Fruit fly (Drosophila melanogaster) whole organism, embryonic: ENCODE data around the gene Sec15.

Source experiments
- Bgb ChIP-seq: fragments of 200-800 bp; sonication (Bioruptor generic); IDR thresholded peaks from 2 replicates; pipeline ENCODE4 v1.3.6; 2022; ENCODE audit warnings: missing biosample characterization, missing genetic modification characterization; ENCODE audit not compliant: partially characterized antibody
- Blimp-1 ChIP-seq: fragments of 200-800 bp; sonication (Bioruptor generic); optimal IDR thresholded peaks from 3 replicates; lab custom pipeline; 2018; ENCODE audit warnings: missing biosample characterization, missing genetic modification characterization, mild to moderate bottlenecking, moderate library complexity, missing genetic modification reagents
- CG11085 ChIP-seq: fragments of 200-800 bp; sonication (Bioruptor generic); IDR thresholded peaks from 2 replicates; pipeline ENCODE4 v1.3.6; 2022; ENCODE audit warnings: missing biosample characterization, missing genetic modification characterization
- CG11504 ChIP-seq: fragments of 200-800 bp; sonication (Bioruptor generic); optimal IDR thresholded peaks from 3 replicates; lab custom pipeline; 2019; ENCODE audit warnings: missing biosample characterization, mild to moderate bottlenecking, missing genetic modification characterization, moderate library complexity
- CG12104 ChIP-seq: fragments of 200-800 bp; sonication (Bioruptor generic); optimal IDR thresholded peaks from 3 replicates; lab custom pipeline; 2016; ENCODE audit warnings: missing biosample characterization, missing genetic modification characterization
- CG1233 ChIP-seq: fragments of 200-800 bp; sonication (Bioruptor generic); optimal IDR thresholded peaks from 4 replicates; lab custom pipeline; 2018; ENCODE audit warnings: missing biosample characterization, mild to moderate bottlenecking, missing genetic modification characterization
- CG12659 ChIP-seq: fragments of 200-800 bp; sonication (Bioruptor generic); optimal IDR thresholded peaks from 3 replicates; lab custom pipeline; 2017; ENCODE audit warnings: mild to moderate bottlenecking, missing biosample characterization, missing genetic modification reagents, missing genetic modification characterization
- CG13775 ChIP-seq: fragments of 200-800 bp; sonication (Bioruptor generic); optimal IDR thresholded peaks from 3 replicates; lab custom pipeline; 2017; ENCODE audit warnings: missing biosample characterization, mild to moderate bottlenecking, missing genetic modification characterization
- CG14014 ChIP-seq: fragments of 200-800 bp; sonication (Bioruptor generic); IDR thresholded peaks from 2 replicates; pipeline ENCODE4 v1.3.6; 2022; ENCODE audit warnings: missing biosample characterization, missing genetic modification characterization
- CG1792 ChIP-seq: fragments of 200-800 bp; sonication (Bioruptor generic); optimal IDR thresholded peaks from 2 replicates; lab custom pipeline; 2016; ENCODE audit warnings: missing biosample characterization, missing genetic modification characterization
- CG18011 ChIP-seq: fragments of 200-800 bp; sonication (Bioruptor generic); optimal IDR thresholded peaks from 2 replicates; lab custom pipeline; 2017; ENCODE audit warnings: missing biosample characterization, missing genetic modification characterization, mild to moderate bottlenecking, moderate library complexity, missing genotype
- CG2889 ChIP-seq: fragments of 200-800 bp; sonication (Bioruptor generic); IDR thresholded peaks from 3 replicates; pipeline ENCODE4 v1.3.6; 2022; ENCODE audit warnings: missing biosample characterization, missing genetic modification characterization
- CG30403 ChIP-seq: fragments of 200-800 bp; sonication (Bioruptor generic); optimal IDR thresholded peaks from 3 replicates; lab custom pipeline; 2016; ENCODE audit warnings: missing biosample characterization, missing genetic modification characterization
- CG32767 ChIP-seq: fragments of 200-800 bp; sonication (Bioruptor generic); IDR thresholded peaks from 2 replicates; pipeline ENCODE4 v1.3.6; 2022; ENCODE audit warnings: missing biosample characterization, missing genetic modification characterization
- CG34376 ChIP-seq: fragments of 200-800 bp; sonication (Bioruptor generic); optimal IDR thresholded peaks from 2 replicates; lab custom pipeline; 2018; ENCODE audit warnings: missing biosample characterization, mild to moderate bottlenecking, missing genetic modification characterization
- CG4820 ChIP-seq: fragments of 200-800 bp; sonication (Bioruptor generic); optimal IDR thresholded peaks from 3 replicates; lab custom pipeline; 2016; ENCODE audit warnings: missing biosample characterization, missing genetic modification characterization
- CG8281 ChIP-seq: fragments of 200-800 bp; sonication (Bioruptor generic); optimal IDR thresholded peaks from 2 replicates; lab custom pipeline; 2018; ENCODE audit warnings: missing biosample characterization, mild to moderate bottlenecking, missing genetic modification characterization, moderate library complexity
- CHES-1-like ChIP-seq: fragments of 200-800 bp; sonication (Bioruptor generic); optimal IDR thresholded peaks from 2 replicates; lab custom pipeline; 2016; ENCODE audit warnings: missing biosample characterization, missing genetic modification characterization
- Chrac-16 ChIP-seq: fragments of 200-800 bp; sonication (Bioruptor generic); optimal IDR thresholded peaks from 3 replicates; lab custom pipeline; 2016; ENCODE audit warnings: missing biosample characterization, missing genetic modification characterization
- Dll ChIP-seq: fragments of 200-800 bp; sonication (Bioruptor generic); IDR thresholded peaks from 4 replicates; pipeline ENCODE4 v1.3.6; 2022; ENCODE audit warnings: missing biosample characterization, missing genetic modification characterization; ENCODE audit not compliant: partially characterized antibody
- Doc2 ChIP-seq: fragments of 200-800 bp; sonication (Bioruptor generic); IDR thresholded peaks from 2 replicates; pipeline ENCODE4 v1.3.6; 2022; ENCODE audit warnings: missing biosample characterization, missing genetic modification characterization
- Dref ChIP-seq: fragments of 200-800 bp; sonication (Bioruptor generic); IDR thresholded peaks from 2 replicates; pipeline ENCODE4 v1.3.6; 2022; ENCODE audit warnings: missing biosample characterization, missing genetic modification characterization
- Lhr ChIP-seq: fragments of 200-800 bp; sonication (Bioruptor generic); optimal IDR thresholded peaks from 3 replicates; lab custom pipeline; 2017; ENCODE audit warnings: mild to moderate bottlenecking, missing biosample characterization, missing genetic modification reagents, missing genetic modification characterization
- Nf-YA ChIP-seq: fragments of 200-800 bp; sonication (Bioruptor generic); IDR thresholded peaks from 2 replicates; pipeline ENCODE4 v1.3.6; 2022; ENCODE audit warnings: missing biosample characterization, missing genetic modification characterization
- Nf-YB ChIP-seq: fragments of 200-800 bp; sonication (Bioruptor generic); optimal IDR thresholded peaks from 3 replicates; lab custom pipeline; 2019; ENCODE audit warnings: missing biosample characterization, mild to moderate bottlenecking, missing genetic modification characterization, moderate library complexity
- NfI ChIP-seq: fragments of 200-800 bp; sonication (Bioruptor generic); optimal IDR thresholded peaks from 3 replicates; lab custom pipeline; 2018; ENCODE audit warnings: missing biosample characterization, mild to moderate bottlenecking, missing genetic modification characterization, moderate library complexity
- Rfx ChIP-seq: fragments of 200-800 bp; sonication (Bioruptor generic); IDR thresholded peaks from 2 replicates; pipeline ENCODE4 v1.3.6; 2022; ENCODE audit warnings: missing biosample characterization, missing genetic modification characterization
- Sox102F ChIP-seq: fragments of 200-800 bp; sonication (Bioruptor generic); optimal IDR thresholded peaks from 2 replicates; lab custom pipeline; 2018; ENCODE audit warnings: missing biosample characterization, mild to moderate bottlenecking, missing genetic modification characterization, moderate library complexity
- ato ChIP-seq: fragments of 200-800 bp; sonication (Bioruptor generic); IDR thresholded peaks from 2 replicates; pipeline ENCODE4 v1.3.6; 2022; ENCODE audit warnings: missing biosample characterization, missing genetic modification characterization; ENCODE audit not compliant: partially characterized antibody
- bcd ChIP-seq: fragments of 200-800 bp; sonication (Bioruptor generic); optimal IDR thresholded peaks from 2 replicates; lab custom pipeline; 2017; ENCODE audit warnings: missing biosample characterization, mild to moderate bottlenecking, missing genetic modification characterization
- br ChIP-seq: fragments of >200 bp; optimal IDR thresholded peaks from 2 replicates; lab custom pipeline; 2017
- corto ChIP-seq: fragments of 200-800 bp; sonication (Bioruptor generic); optimal IDR thresholded peaks from 2 replicates; lab custom pipeline; 2016; ENCODE audit warnings: missing biosample characterization, mild to moderate bottlenecking, missing genetic modification characterization, moderate library complexity
- dati ChIP-seq: fragments of 200-800 bp; sonication (Bioruptor generic); IDR thresholded peaks from 2 replicates; pipeline ENCODE4 v1.3.6; 2022; ENCODE audit warnings: missing biosample characterization, missing genetic modification characterization
- emc ChIP-seq: fragments of 200-800 bp; sonication (Bioruptor generic); optimal IDR thresholded peaks from 2 replicates; lab custom pipeline; 2016; ENCODE audit warnings: missing biosample characterization, missing genetic modification characterization
- fd96Cb ChIP-seq: fragments of 200-800 bp; sonication (Bioruptor generic); optimal IDR thresholded peaks from 2 replicates; lab custom pipeline; 2018; ENCODE audit warnings: missing biosample characterization, mild to moderate bottlenecking, missing genetic modification characterization, moderate library complexity
- fru ChIP-seq: fragments of >200 bp; optimal IDR thresholded peaks from 2 replicates; lab custom pipeline; 2017
- hth ChIP-seq: fragments of >200 bp; optimal IDR thresholded peaks from 2 replicates; lab custom pipeline; 2017; ENCODE audit warnings: inconsistent platforms
- klu ChIP-seq: fragments of 200-800 bp; sonication (Bioruptor generic); IDR thresholded peaks from 2 replicates; pipeline ENCODE4 v1.3.6; 2022; ENCODE audit warnings: missing biosample characterization, missing genetic modification characterization
- nerfin-1 ChIP-seq: fragments of 200-800 bp; sonication (Bioruptor generic); optimal IDR thresholded peaks from 3 replicates; lab custom pipeline; 2019; ENCODE audit warnings: missing biosample characterization, mild to moderate bottlenecking, missing genetic modification characterization, moderate library complexity
- nmo ChIP-seq: fragments of 200-800 bp; sonication (Bioruptor generic); optimal IDR thresholded peaks from 2 replicates; lab custom pipeline; 2018; ENCODE audit warnings: missing biosample characterization, mild to moderate bottlenecking, missing genetic modification characterization, moderate library complexity
- pb ChIP-seq: fragments of 200-800 bp; sonication (Bioruptor generic); optimal IDR thresholded peaks from 3 replicates; lab custom pipeline; 2016; ENCODE audit warnings: missing biosample characterization, missing genetic modification characterization
- pum ChIP-seq: fragments of 200-800 bp; sonication (Bioruptor generic); optimal IDR thresholded peaks from 2 replicates; lab custom pipeline; 2016; ENCODE audit warnings: missing biosample characterization, missing genetic modification characterization
- rib ChIP-seq: fragments of 200-800 bp; sonication (Bioruptor generic); IDR thresholded peaks from 2 replicates; pipeline ENCODE4 v1.3.6; 2022; ENCODE audit warnings: missing biosample characterization, missing genetic modification characterization
- row ChIP-seq: fragments of 200-800 bp; sonication (Bioruptor generic); IDR thresholded peaks from 3 replicates; pipeline ENCODE4 v1.3.6; 2022; ENCODE audit warnings: missing biosample characterization, missing genetic modification characterization
- run ChIP-seq: fragments of 200-800 bp; sonication (Bioruptor generic); optimal IDR thresholded peaks from 3 replicates; lab custom pipeline; 2018; ENCODE audit warnings: missing biosample characterization, mild to moderate bottlenecking, missing genetic modification characterization
- sc ChIP-seq, 3 experiments: fragments of >200 bp in 2 of 3; fragments of 200-800 bp in 1 of 3; sonication (Bioruptor generic) in 1 of 3; optimal IDR thresholded peaks; 2 replicates in 2 of 3; 3 replicates in 1 of 3; lab custom pipeline; 2017; ENCODE audit warnings: mild to moderate bottlenecking in 1 of 3, missing biosample characterization in 1 of 3, missing genetic modification characterization in 1 of 3, missing genetic modification reagents in 1 of 3
- seq ChIP-seq: fragments of 200-800 bp; sonication (Bioruptor generic); IDR thresholded peaks from 2 replicates; pipeline ENCODE4 v1.3.6; 2022; ENCODE audit warnings: missing biosample characterization, missing genetic modification characterization
- slbo ChIP-seq: fragments of 200-800 bp; sonication (Bioruptor generic); IDR thresholded peaks from 2 replicates; pipeline ENCODE4 v1.3.6; 2022; ENCODE audit warnings: missing biosample characterization, missing genetic modification characterization
- sqz ChIP-seq: fragments of 200-800 bp; sonication (Bioruptor generic); optimal IDR thresholded peaks from 3 replicates; lab custom pipeline; 2018; ENCODE audit warnings: missing biosample characterization, mild to moderate bottlenecking, missing genetic modification characterization
- stwl ChIP-seq: fragments of 200-800 bp; sonication (Bioruptor generic); optimal IDR thresholded peaks from 3 replicates; lab custom pipeline; 2018; ENCODE audit warnings: missing biosample characterization, mild to moderate bottlenecking, missing genetic modification characterization, moderate library complexity
- yki ChIP-seq: fragments of >200 bp; optimal IDR thresholded peaks from 3 replicates; lab custom pipeline; 2018

Gene Sec15

dm6 chr3R:21065010-21065695 is 42.6 kb downstream of the Sec15 start, which contains the start of gene AnxB9 (continued):
- no peak for TF ChIP-seq Sox102F
- TF ChIP-seq rib (GFP tag; lab: Robert Waterston, UW): peak; percentile 53; the same call in 1 of the 2 replicates
- no peak for TF ChIP-seq CG12659 (GFP tag; lab: Kevin White, UChicago)
- peak; percentile 47 for TF ChIP-seq run (tag; lab: Kevin White, UChicago)
- TF ChIP-seq Dref (GFP tag; lab: Robert Waterston, UW): peak; percentile 52
- no peak for TF ChIP-seq yki
- TF ChIP-seq ato (GFP tag; lab: Robert Waterston, UW): peak; percentile 39
- no peak for TF ChIP-seq sc (optimal IDR thresholded peaks at IDR 0.05; lab: Kevin White, UChicago)
- TF ChIP-seq sc (GFP tag; optimal IDR thresholded peaks at IDR 0.05; lab: Kevin White, UChicago): no peak
- no peak for TF ChIP-seq CG8281 (tag; lab: Kevin White, UChicago)
- TF ChIP-seq Nf-YA (GFP tag; lab: Robert Waterston, UW): no peak
- TF ChIP-seq CG12104 (GFP tag; lab: Kevin White, UChicago): no peak
- TF ChIP-seq CG30403 (GFP tag; lab: Kevin White, UChicago): no peak
- no peak for TF ChIP-seq CG32767 (GFP tag; lab: Robert Waterston, UW)
- peak; percentile 33 for TF ChIP-seq sqz
- peak; percentile 80 for TF ChIP-seq Bgb (GFP tag; lab: Robert Waterston, UW)
- no peak for TF ChIP-seq CG1792 (GFP tag; lab: Kevin White, UChicago)
- no peak for TF ChIP-seq seq
- no peak for TF ChIP-seq CG4820 (GFP tag; lab: Kevin White, UChicago)
- TF ChIP-seq klu (GFP tag; lab: Robert Waterston, UW): no peak
- TF ChIP-seq CG34376 (GFP tag; lab: Kevin White, UChicago): peak; percentile 89
- peak; percentile 43 for TF ChIP-seq slbo (GFP tag; lab: Robert Waterston, UW)
- no peak for TF ChIP-seq dati (GFP tag; lab: Robert Waterston, UW)
- no peak for TF ChIP-seq fru
- no peak for TF ChIP-seq Nf-YB (GFP tag; lab: Kevin White, UChicago)
- no peak for TF ChIP-seq CG11085
- no peak for TF ChIP-seq emc (GFP tag; lab: Kevin White, UChicago)
- no peak for TF ChIP-seq pum (GFP tag; lab: Kevin White, UChicago)
- peak; percentile 4 for TF ChIP-seq CG11504 (tag; lab: Kevin White, UChicago)
- TF ChIP-seq CG14014 (GFP tag; lab: Robert Waterston, UW): peak; percentile 39; the same call in 1 of the 2 replicates
- no peak for TF ChIP-seq CG1233
- peak; percentile 50; the same call in 1 of the 4 replicates for TF ChIP-seq Dll (GFP tag; lab: Robert Waterston, UW)
- TF ChIP-seq CG18011 (GFP tag; lab: Kevin White, UChicago): no peak
- TF ChIP-seq nerfin-1: peak; percentile 4
- TF ChIP-seq corto (GFP tag; lab: Kevin White, UChicago): no peak
- TF ChIP-seq Chrac-16: no peak
- TF ChIP-seq nmo (GFP tag; lab: Kevin White, UChicago): no peak
- no peak for TF ChIP-seq br (lab: Kevin White, UChicago)
- TF ChIP-seq pb: peak; percentile 28
- TF ChIP-seq row (GFP tag; lab: Robert Waterston, UW): peak; percentile 42; the same call in 2 of the 3 replicates
- TF ChIP-seq stwl (tag; lab: Kevin White, UChicago): no peak
- no peak for TF ChIP-seq CHES-1-like (GFP tag; lab: Kevin White, UChicago)
- TF ChIP-seq Doc2: no peak
- TF ChIP-seq Rfx (GFP tag; lab: Robert Waterston, UW): peak; percentile 60
- no peak for TF ChIP-seq CG2889 (GFP tag; lab: Robert Waterston, UW)
- TF ChIP-seq hth: no peak
- peak; percentile 18 for TF ChIP-seq Blimp-1
- TF ChIP-seq NfI (GFP tag; lab: Kevin White, UChicago): peak; percentile 10
- TF ChIP-seq fd96Cb: no peak
- no peak for TF ChIP-seq bcd (GFP tag; lab: Kevin White, UChicago)
- TF ChIP-seq CG13775: no peak
- no peak for TF ChIP-seq Lhr (GFP tag; lab: Kevin White, UChicago)
